Fruit fly (Drosophila melanogaster) whole organism, embryonic: ENCODE results near the gene CG11562.

ENCODE experiments used
- ATbp ChIP-seq: fragments of 200-800 bp; sonication (Bioruptor generic); optimal IDR thresholded peaks from 2 replicates; lab custom pipeline; 2017; ENCODE audit warnings: missing biosample characterization, mild to moderate bottlenecking, missing genetic modification characterization, missing genetic modification reagents
- Asciz ChIP-seq: fragments of 200-800 bp; sonication (Bioruptor generic); optimal IDR thresholded peaks from 2 replicates; lab custom pipeline; 2017; ENCODE audit warnings: missing biosample characterization, mild to moderate bottlenecking, missing genetic modification characterization, missing genetic modification reagents
- CG10979 ChIP-seq: fragments of 200-800 bp; sonication (Bioruptor generic); optimal IDR thresholded peaks from 2 replicates; lab custom pipeline; 2018; ENCODE audit warnings: missing biosample characterization, mild to moderate bottlenecking, missing genetic modification characterization, moderate library complexity
- CG11085 ChIP-seq: fragments of 200-800 bp; sonication (Bioruptor generic); IDR thresholded peaks from 2 replicates; pipeline ENCODE4 v1.3.6; 2022; ENCODE audit warnings: missing biosample characterization, missing genetic modification characterization
- CG12219 ChIP-seq: fragments of 200-800 bp; sonication (Bioruptor generic); optimal IDR thresholded peaks from 3 replicates; lab custom pipeline; 2018; ENCODE audit warnings: missing biosample characterization, mild to moderate bottlenecking, missing genetic modification characterization
- CG14014 ChIP-seq: fragments of 200-800 bp; sonication (Bioruptor generic); IDR thresholded peaks from 2 replicates; pipeline ENCODE4 v1.3.6; 2022; ENCODE audit warnings: missing biosample characterization, missing genetic modification characterization
- CG14860 ChIP-seq: fragments of 200-800 bp; sonication (Bioruptor generic); IDR thresholded peaks from 3 replicates; pipeline ENCODE4 v1.3.6; 2022; ENCODE audit warnings: missing biosample characterization, missing genetic modification characterization; ENCODE audit not compliant: partially characterized antibody
- CG16815 ChIP-seq: fragments of 200-800 bp; sonication (Bioruptor generic); optimal IDR thresholded peaks from 3 replicates; lab custom pipeline; 2017; ENCODE audit warnings: missing biosample characterization, mild to moderate bottlenecking, missing genetic modification characterization
- CG16863 ChIP-seq: fragments of 200-800 bp; sonication (Bioruptor generic); optimal IDR thresholded peaks from 3 replicates; lab custom pipeline; 2016; ENCODE audit warnings: missing biosample characterization, missing genetic modification characterization
- CG17568 ChIP-seq: fragments of 200-800 bp; sonication (Bioruptor generic); optimal IDR thresholded peaks from 2 replicates; lab custom pipeline; 2018; ENCODE audit warnings: missing biosample characterization, mild to moderate bottlenecking, missing genetic modification characterization, moderate library complexity
- CG17612 ChIP-seq: fragments of 200-800 bp; sonication (Bioruptor generic); IDR thresholded peaks from 2 replicates; pipeline ENCODE4 v1.3.6; 2022; ENCODE audit warnings: missing biosample characterization, missing genetic modification characterization
- CG31388 ChIP-seq: fragments of 200-800 bp; sonication (Bioruptor generic); optimal IDR thresholded peaks from 2 replicates; lab custom pipeline; 2016; ENCODE audit warnings: missing biosample characterization, missing genetic modification characterization
- CG6689 ChIP-seq: fragments of 200-800 bp; sonication (Bioruptor generic); IDR thresholded peaks from 2 replicates; pipeline ENCODE4 v1.3.6; 2022; ENCODE audit warnings: missing biosample characterization, missing genetic modification characterization
- CG6765 ChIP-seq: fragments of 200-800 bp; sonication (Bioruptor generic); optimal IDR thresholded peaks from 3 replicates; lab custom pipeline; 2017; ENCODE audit warnings: missing biosample characterization, mild to moderate bottlenecking, missing genetic modification characterization
- CG6813 ChIP-seq: fragments of 200-800 bp; sonication (Bioruptor generic); optimal IDR thresholded peaks from 2 replicates; lab custom pipeline; 2017; ENCODE audit warnings: missing biosample characterization, missing genetic modification characterization, mild to moderate bottlenecking, moderate library complexity, missing genetic modification reagents
- CG9437 ChIP-seq: fragments of 200-800 bp; sonication (Bioruptor generic); optimal IDR thresholded peaks from 2 replicates; lab custom pipeline; 2018; ENCODE audit warnings: missing biosample characterization, mild to moderate bottlenecking, missing genetic modification characterization
- CG9609 ChIP-seq: fragments of 200-800 bp; sonication (Bioruptor generic); optimal IDR thresholded peaks from 3 replicates; lab custom pipeline; 2016; ENCODE audit warnings: missing biosample characterization, missing genetic modification characterization
- CG9932 ChIP-seq: fragments of 200-800 bp; sonication (Bioruptor generic); IDR thresholded peaks from 2 replicates; pipeline ENCODE4 v1.3.6; 2022; ENCODE audit warnings: missing biosample characterization, missing genetic modification characterization
- Chrac-16 ChIP-seq: fragments of 200-800 bp; sonication (Bioruptor generic); optimal IDR thresholded peaks from 3 replicates; lab custom pipeline; 2016; ENCODE audit warnings: missing biosample characterization, missing genetic modification characterization
- Dll ChIP-seq: fragments of 200-800 bp; sonication (Bioruptor generic); IDR thresholded peaks from 4 replicates; pipeline ENCODE4 v1.3.6; 2022; ENCODE audit warnings: missing biosample characterization, missing genetic modification characterization; ENCODE audit not compliant: partially characterized antibody
- Drgx ChIP-seq: fragments of 200-800 bp; sonication (Bioruptor generic); IDR thresholded peaks from 2 replicates; pipeline ENCODE4 v1.3.6; 2022; ENCODE audit warnings: missing biosample characterization, missing genetic modification characterization
- Hmx ChIP-seq: fragments of 200-800 bp; sonication (Bioruptor generic); optimal IDR thresholded peaks from 2 replicates; lab custom pipeline; 2016; ENCODE audit warnings: missing biosample characterization, missing genetic modification characterization
- Lhr ChIP-seq: fragments of 200-800 bp; sonication (Bioruptor generic); optimal IDR thresholded peaks from 3 replicates; lab custom pipeline; 2017; ENCODE audit warnings: mild to moderate bottlenecking, missing biosample characterization, missing genetic modification reagents, missing genetic modification characterization
- Nf-YB ChIP-seq: fragments of 200-800 bp; sonication (Bioruptor generic); optimal IDR thresholded peaks from 3 replicates; lab custom pipeline; 2019; ENCODE audit warnings: missing biosample characterization, mild to moderate bottlenecking, missing genetic modification characterization, moderate library complexity
- Optix ChIP-seq: fragments of 200-800 bp; sonication (Bioruptor generic); IDR thresholded peaks from 3 replicates; pipeline ENCODE4 v1.3.6; 2022; ENCODE audit warnings: missing biosample characterization, missing genetic modification characterization
- Poxn ChIP-seq: fragments of 200-800 bp; sonication (Bioruptor generic); IDR thresholded peaks from 2 replicates; pipeline ENCODE4 v1.3.6; 2022; ENCODE audit warnings: missing biosample characterization, missing genetic modification characterization
- Ptx1 ChIP-seq: fragments of 200-800 bp; sonication (Bioruptor generic); IDR thresholded peaks from 2 replicates; pipeline ENCODE4 v1.3.6; 2022; ENCODE audit warnings: missing biosample characterization, missing genetic modification characterization
- Side ChIP-seq: fragments of 200-800 bp; sonication (Bioruptor generic); optimal IDR thresholded peaks from 2 replicates; lab custom pipeline; 2016; ENCODE audit warnings: missing biosample characterization, missing genetic modification characterization
- Stat92E ChIP-seq, 3 experiments: fragments of >200 bp in 2 of 3; fragments of 200-800 bp in 1 of 3; sonication (Bioruptor generic) in 1 of 3; optimal IDR thresholded peaks; 2 replicates each; lab custom pipeline; 2017 to 2019; ENCODE audit warnings: missing biosample characterization in 3 of 3, missing genetic modification characterization in 3 of 3, mild to moderate bottlenecking in 1 of 3, moderate library complexity in 1 of 3
- YL-1 ChIP-seq: fragments of 200-800 bp; sonication (Bioruptor generic); optimal IDR thresholded peaks from 3 replicates; lab custom pipeline; 2017; ENCODE audit warnings: missing biosample characterization, mild to moderate bottlenecking, missing genetic modification characterization
- abd-A ChIP-seq: fragments of 200-800 bp; sonication (Bioruptor generic); optimal IDR thresholded peaks from 3 replicates; lab custom pipeline; 2019; ENCODE audit warnings: missing biosample characterization, mild to moderate bottlenecking, missing genetic modification characterization, moderate library complexity
- ac ChIP-seq: fragments of 200-800 bp; sonication (Bioruptor generic); optimal IDR thresholded peaks from 3 replicates; lab custom pipeline; 2017; ENCODE audit warnings: missing biosample characterization, mild to moderate bottlenecking, missing genetic modification characterization
- bab2 ChIP-seq: fragments of 200-800 bp; sonication (Bioruptor generic); optimal IDR thresholded peaks from 2 replicates; lab custom pipeline; 2016; ENCODE audit warnings: missing biosample characterization, missing genetic modification characterization
- crp ChIP-seq, 2 experiments: fragments of 200-800 bp; sonication (Bioruptor generic); optimal IDR thresholded peaks; 2 replicates in 1 of 2; 3 replicates in 1 of 2; lab custom pipeline; 2017; ENCODE audit warnings: missing biosample characterization in 2 of 2, missing genetic modification characterization in 2 of 2, mild to moderate bottlenecking in 1 of 2, moderate library complexity in 1 of 2
- grn ChIP-seq: fragments of 200-800 bp; sonication (Bioruptor generic); optimal IDR thresholded peaks from 3 replicates; lab custom pipeline; 2017; ENCODE audit warnings: missing biosample characterization, missing genetic modification characterization
- gro ChIP-seq: fragments of 200-800 bp; sonication (Bioruptor generic); optimal IDR thresholded peaks from 2 replicates; lab custom pipeline; 2016; ENCODE audit warnings: missing biosample characterization, missing genetic modification characterization
- gsb ChIP-seq: fragments of 200-800 bp; sonication (Bioruptor generic); IDR thresholded peaks from 2 replicates; pipeline ENCODE4 v1.3.6; 2022; ENCODE audit warnings: missing biosample characterization, missing genetic modification characterization
- gsb-n ChIP-seq: fragments of 200-800 bp; sonication (Bioruptor generic); optimal IDR thresholded peaks from 3 replicates; lab custom pipeline; 2018; ENCODE audit warnings: missing biosample characterization, mild to moderate bottlenecking, missing genetic modification characterization
- kah ChIP-seq: fragments of 200-800 bp; sonication (Bioruptor generic); optimal IDR thresholded peaks from 2 replicates; lab custom pipeline; 2018; ENCODE audit warnings: missing biosample characterization, mild to moderate bottlenecking, missing genetic modification characterization
- mirr ChIP-seq: fragments of 200-800 bp; sonication (Bioruptor generic); optimal IDR thresholded peaks from 3 replicates; lab custom pipeline; 2018; ENCODE audit warnings: missing biosample characterization, mild to moderate bottlenecking, missing genetic modification characterization
- org-1 ChIP-seq: fragments of 200-800 bp; sonication (Bioruptor generic); optimal IDR thresholded peaks from 2 replicates; lab custom pipeline; 2017; ENCODE audit warnings: missing biosample characterization, missing genetic modification characterization
- pnt ChIP-seq: fragments of 200-800 bp; sonication (Bioruptor generic); optimal IDR thresholded peaks from 3 replicates; lab custom pipeline; 2016; ENCODE audit warnings: missing biosample characterization, missing genetic modification characterization
- pzg ChIP-seq: fragments of 200-800 bp; sonication (Bioruptor generic); optimal IDR thresholded peaks from 3 replicates; lab custom pipeline; 2018; ENCODE audit warnings: missing biosample characterization, mild to moderate bottlenecking, missing genetic modification characterization, moderate library complexity
- sens-2 ChIP-seq: fragments of 200-800 bp; sonication (Bioruptor generic); IDR thresholded peaks from 2 replicates; pipeline ENCODE4 v1.3.6; 2022; ENCODE audit warnings: missing biosample characterization, missing genetic modification characterization
- slbo ChIP-seq: fragments of 200-800 bp; sonication (Bioruptor generic); IDR thresholded peaks from 2 replicates; pipeline ENCODE4 v1.3.6; 2022; ENCODE audit warnings: missing biosample characterization, missing genetic modification characterization
- sna ChIP-seq: fragments of 200-800 bp; sonication (Bioruptor generic); IDR thresholded peaks from 2 replicates; pipeline ENCODE4 v1.3.6; 2022; ENCODE audit warnings: missing biosample characterization, missing genetic modification characterization; ENCODE audit not compliant: partially characterized antibody
- tll ChIP-seq, 2 experiments: fragments of 200-800 bp in 1 of 2; fragments of >200 bp in 1 of 2; sonication (Bioruptor generic) in 1 of 2; optimal IDR thresholded peaks; 2 replicates each; lab custom pipeline; 2017 to 2019; ENCODE audit warnings: missing biosample characterization in 2 of 2, missing genetic modification characterization in 2 of 2, mild to moderate bottlenecking in 1 of 2, moderate library complexity in 1 of 2
- tup ChIP-seq: fragments of 200-800 bp; sonication (Bioruptor generic); optimal IDR thresholded peaks from 2 replicates; lab custom pipeline; 2016; ENCODE audit warnings: missing biosample characterization, mild to moderate bottlenecking, missing genetic modification characterization, moderate library complexity
- vfl ChIP-seq: fragments of 200-800 bp; sonication (Bioruptor generic); optimal IDR thresholded peaks from 2 replicates; lab custom pipeline; 2016; ENCODE audit warnings: missing biosample characterization, missing genetic modification characterization

CG11562 gene

DNA sequence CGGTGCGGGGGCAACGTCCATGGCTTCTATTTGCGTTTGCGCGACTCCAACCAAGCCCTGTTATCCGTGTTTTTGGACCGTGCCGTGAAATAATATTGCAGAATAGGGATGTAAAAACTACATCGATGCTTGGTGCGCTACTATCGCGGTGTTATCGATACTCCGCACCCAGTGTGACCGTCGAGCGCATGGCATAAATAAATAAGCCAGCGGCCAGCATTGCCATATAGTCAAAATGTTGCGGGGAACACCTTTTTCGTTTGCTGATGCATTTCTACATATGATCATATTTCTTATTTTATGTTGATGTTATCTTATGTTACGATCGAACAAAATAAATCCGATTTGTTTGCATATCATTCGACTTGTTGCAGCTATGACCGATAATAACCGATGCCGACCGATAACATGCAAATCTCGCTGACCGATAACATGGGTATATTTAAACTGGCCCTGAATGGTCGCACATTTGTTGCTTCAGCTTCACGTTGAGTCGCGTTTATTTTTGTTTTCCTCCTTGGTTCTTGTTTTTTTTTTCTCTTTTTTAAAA lies 15.0 kb upstream of the CG11562 start, which contains the start of gene smo (continued):
- TF ChIP-seq CG16863 (peak; percentile 96), CG14014 (no peak), CG17612 (GFP tag; lab: Robert Waterston, UW) (no peak; the same call in 1 of the 2 replicates), ATbp (GFP tag; lab: Kevin White, UChicago) (no peak), CG9437 (GFP tag; lab: Kevin White, UChicago) (peak; percentile 36), Side (GFP tag; lab: Kevin White, UChicago) (peak; percentile 73), gsb (GFP tag; lab: Robert Waterston, UW) (no peak), Dll (GFP tag; lab: Robert Waterston, UW) (peak; percentile 86), crp (GFP tag; optimal IDR thresholded peaks at IDR 0.05; lab: Kevin White, UChicago) (peak in 1 of 2 experiments; percentile 19), Asciz (GFP tag; lab: Kevin White, UChicago) (no peak), pnt (GFP tag; lab: Kevin White, UChicago) (peak; percentile 22), Drgx (GFP tag; lab: Robert Waterston, UW) (no peak), CG9609 (no peak), gsb-n (tag; lab: Kevin White, UChicago) (no peak), CG16815 (GFP tag; lab: Kevin White, UChicago) (no peak), CG6813 (GFP tag; lab: Kevin White, UChicago) (no peak), CG11085 (GFP tag; lab: Robert Waterston, UW) (no peak), Optix (GFP tag; lab: Robert Waterston, UW) (no peak), slbo (peak; percentile 44; the same call in 1 of the 2 replicates), CG12219 (no peak), pzg (GFP tag; lab: Kevin White, UChicago) (peak; percentile 96), grn (GFP tag; lab: Kevin White, UChicago) (peak; percentile 34), ac (GFP tag; lab: Kevin White, UChicago) (no peak), Nf-YB (GFP tag; lab: Kevin White, UChicago) (no peak), sens-2 (no peak), Hmx (no peak), gro (peak; percentile 32), abd-A (tag; lab: Kevin White, UChicago) (no peak), mirr (GFP tag; lab: Kevin White, UChicago) (no peak), tll (GFP tag; optimal IDR thresholded peaks at IDR 0.05; lab: Kevin White, UChicago) (peak in 1 of 2 experiments; percentile 33), CG6689 (GFP tag; lab: Robert Waterston, UW) (no peak), CG10979 (tag; lab: Kevin White, UChicago) (no peak), kah (GFP tag; lab: Kevin White, UChicago) (no peak), YL-1 (peak; percentile 79), Ptx1 (peak; percentile 24; the same call in 1 of the 2 replicates), tup (GFP tag; lab: Kevin White, UChicago) (no peak), CG6765 (GFP tag; lab: Kevin White, UChicago) (no peak), Poxn (no peak), vfl (GFP tag; lab: Kevin White, UChicago) (peak; percentile 3), CG31388 (GFP tag; lab: Kevin White, UChicago) (no peak), CG14860 (GFP tag; lab: Robert Waterston, UW) (peak; percentile 75), sna (peak; percentile 76; the same call in 1 of the 2 replicates), Lhr (GFP tag; lab: Kevin White, UChicago) (peak; percentile 65), Stat92E (GFP tag; optimal IDR thresholded peaks at IDR 0.05; lab: Kevin White, UChicago) (peak in 1 of 3 experiments; percentile 14), bab2 (GFP tag; lab: Kevin White, UChicago) (peak; percentile 30), CG17568 (GFP tag; lab: Kevin White, UChicago) (no peak), Chrac-16 (GFP tag; lab: Kevin White, UChicago) (peak; percentile 29), org-1 (GFP tag; lab: Kevin White, UChicago) (no peak), CG9932 (GFP tag; lab: Robert Waterston, UW) (peak; percentile 57)
